Worm (Caenorhabditis elegans) whole organism, late embryonic: ENCODE results near the gene ldh-1.

Experiments used
- C08G9.2 ChIP-seq: sonication (generic microtip); optimal IDR thresholded peaks from 2 replicates; lab custom pipeline; 2016; ENCODE audit warnings: mild to moderate bottlenecking, missing genetic modification characterization, moderate library complexity, missing compliant biosample characterization
- C38D4.7 ChIP-seq: fragments of 200-800 bp; sonication (Bioruptor generic); optimal IDR thresholded peaks from 2 replicates; lab custom pipeline; 2018; ENCODE audit warnings: mild to moderate bottlenecking, missing genetic modification characterization, moderate library complexity, missing compliant biosample characterization
- T23F11.4 ChIP-seq: fragments of 200-800 bp; sonication (Bioruptor generic); optimal IDR thresholded peaks from 2 replicates; lab custom pipeline; 2018; ENCODE audit warnings: mild to moderate bottlenecking, missing genetic modification characterization, missing compliant biosample characterization
- Y22D7AL.16 ChIP-seq: sonication (generic microtip); optimal IDR thresholded peaks from 2 replicates; lab custom pipeline; 2016; ENCODE audit warnings: missing genetic modification characterization, missing compliant biosample characterization
- ceh-14 ChIP-seq: sonication (generic microtip); optimal IDR thresholded peaks from 2 replicates; lab custom pipeline; 2016; ENCODE audit warnings: missing genotype, missing genetic modification characterization, missing compliant biosample characterization
- ceh-18 ChIP-seq: sonication (generic microtip); optimal IDR thresholded peaks from 2 replicates; lab custom pipeline; 2016; ENCODE audit warnings: missing genetic modification characterization, missing compliant biosample characterization
- ceh-19 ChIP-seq: fragments of 200-800 bp; sonication (Bioruptor generic); optimal IDR thresholded peaks from 2 replicates; lab custom pipeline; 2018; ENCODE audit warnings: mild to moderate bottlenecking, missing genetic modification characterization, missing compliant biosample characterization
- ceh-2 ChIP-seq: sonication (generic microtip); optimal IDR thresholded peaks from 2 replicates; lab custom pipeline; 2016; ENCODE audit warnings: missing genotype, missing genetic modification characterization, missing compliant biosample characterization
- ceh-22 ChIP-seq: sonication (generic microtip); optimal IDR thresholded peaks from 2 replicates; lab custom pipeline; 2017; ENCODE audit warnings: missing biosample characterization, missing genetic modification characterization
- ceh-30 ChIP-seq: fragments of 150-350 bp; optimal IDR thresholded peaks from 2 replicates; lab custom pipeline; 2014; ENCODE audit warnings: missing biosample characterization, missing genetic modification characterization
- ceh-31 ChIP-seq: sonication (generic microtip); optimal IDR thresholded peaks from 2 replicates; lab custom pipeline; 2016; ENCODE audit warnings: missing genetic modification characterization, missing compliant biosample characterization
- ceh-34 ChIP-seq: sonication (generic microtip); optimal IDR thresholded peaks from 2 replicates; lab custom pipeline; 2016; ENCODE audit warnings: mild to moderate bottlenecking, missing genetic modification characterization, missing compliant biosample characterization
- ceh-48 ChIP-seq: sonication (generic microtip); optimal IDR thresholded peaks from 2 replicates; lab custom pipeline; 2016; ENCODE audit warnings: missing genetic modification characterization, inconsistent platforms, missing compliant biosample characterization
- che-1 ChIP-seq: sonication (generic microtip); optimal IDR thresholded peaks from 2 replicates; lab custom pipeline; 2016; ENCODE audit warnings: mild to moderate bottlenecking, missing genetic modification characterization, missing compliant biosample characterization
- dmd-4 ChIP-seq: sonication (generic microtip); optimal IDR thresholded peaks from 2 replicates; lab custom pipeline; 2016; ENCODE audit warnings: borderline replicate concordance, missing genetic modification characterization, missing compliant biosample characterization
- dve-1 ChIP-seq: sonication (generic microtip); optimal IDR thresholded peaks from 2 replicates; lab custom pipeline; 2017; ENCODE audit warnings: antibody characterized with exemption, mild to moderate bottlenecking, missing genetic modification characterization, missing compliant biosample characterization
- elt-4 ChIP-seq: sonication (generic microtip); optimal IDR thresholded peaks from 2 replicates; lab custom pipeline; 2016; ENCODE audit warnings: missing genetic modification characterization, missing compliant biosample characterization
- ets-4 ChIP-seq: sonication (generic microtip); optimal IDR thresholded peaks from 2 replicates; lab custom pipeline; 2016; ENCODE audit warnings: missing genetic modification characterization, missing compliant biosample characterization
- hlh-8 ChIP-seq: sonication (generic microtip); optimal IDR thresholded peaks from 2 replicates; lab custom pipeline; 2016; ENCODE audit warnings: missing genotype, missing genetic modification characterization, missing compliant biosample characterization
- lim-6 ChIP-seq: sonication (generic microtip); optimal IDR thresholded peaks from 2 replicates; lab custom pipeline; 2016; ENCODE audit warnings: missing genetic modification characterization, missing compliant biosample characterization
- lin-11 ChIP-seq: fragments of 200-800 bp; sonication (Bioruptor generic); optimal IDR thresholded peaks from 2 replicates; lab custom pipeline; 2018; ENCODE audit warnings: mild to moderate bottlenecking, missing genetic modification characterization, missing compliant biosample characterization
- madf-2 ChIP-seq: sonication (generic microtip); optimal IDR thresholded peaks from 2 replicates; lab custom pipeline; 2017; ENCODE audit warnings: missing genetic modification characterization, missing compliant biosample characterization
- mec-3 ChIP-seq: sonication (generic microtip); optimal IDR thresholded peaks from 2 replicates; lab custom pipeline; 2016; ENCODE audit warnings: borderline replicate concordance, missing genetic modification characterization, missing compliant biosample characterization
- nfya-1 ChIP-seq: sonication (generic microtip); optimal IDR thresholded peaks from 2 replicates; lab custom pipeline; 2017; ENCODE audit warnings: missing genetic modification characterization, mild to moderate bottlenecking, missing compliant biosample characterization, antibody characterized with exemption, moderate library complexity
- nhr-11 ChIP-seq: fragments of 150-350 bp; optimal IDR thresholded peaks from 2 replicates; lab custom pipeline; 2014; ENCODE audit warnings: missing biosample characterization, missing genetic modification characterization
- npax-4 ChIP-seq: sonication (generic microtip); optimal IDR thresholded peaks from 2 replicates; lab custom pipeline; 2016; ENCODE audit warnings: missing genetic modification characterization, missing compliant biosample characterization
- odd-2 ChIP-seq: sonication (generic microtip); optimal IDR thresholded peaks from 2 replicates; lab custom pipeline; 2017; ENCODE audit warnings: antibody characterized with exemption, mild to moderate bottlenecking, missing genetic modification characterization, missing compliant biosample characterization
- pag-3 ChIP-seq: sonication (generic microtip); optimal IDR thresholded peaks from 2 replicates; lab custom pipeline; 2016; ENCODE audit warnings: missing compliant biosample characterization, missing genetic modification characterization, borderline replicate concordance
- pat-9 ChIP-seq: fragments of 200-800 bp; sonication (Bioruptor generic); optimal IDR thresholded peaks from 2 replicates; lab custom pipeline; 2018; ENCODE audit warnings: mild to moderate bottlenecking, missing genetic modification characterization, moderate library complexity, missing compliant biosample characterization
- pax-1 ChIP-seq: fragments of 150-350 bp; optimal IDR thresholded peaks from 2 replicates; lab custom pipeline; 2014; ENCODE audit warnings: missing biosample characterization, missing genetic modification characterization
- pha-2 ChIP-seq: sonication (generic microtip); optimal IDR thresholded peaks from 2 replicates; lab custom pipeline; 2017; ENCODE audit warnings: mild to moderate bottlenecking, missing genetic modification characterization, missing compliant biosample characterization
- rnt-1 ChIP-seq: sonication (generic microtip); optimal IDR thresholded peaks from 2 replicates; lab custom pipeline; 2016; ENCODE audit warnings: missing genetic modification characterization, missing compliant biosample characterization
- sdc-2 ChIP-seq: sonication (generic microtip); optimal IDR thresholded peaks from 2 replicates; lab custom pipeline; 2016; ENCODE audit warnings: missing genotype, missing genetic modification characterization, missing compliant biosample characterization
- sox-2 ChIP-seq: fragments of 200-800 bp; sonication (Bioruptor generic); IDR thresholded peaks from 2 replicates; pipeline ENCODE4 v1.3.6; 2022; ENCODE audit warnings: missing genetic modification reagents, missing genetic modification characterization, missing compliant biosample characterization
- sox-4 ChIP-seq: sonication (generic microtip); optimal IDR thresholded peaks from 2 replicates; lab custom pipeline; 2017; ENCODE audit warnings: mild to moderate bottlenecking, missing genetic modification characterization, inconsistent platforms, missing compliant biosample characterization
- tbx-2 ChIP-seq: sonication (generic microtip); optimal IDR thresholded peaks from 2 replicates; lab custom pipeline; 2016; ENCODE audit warnings: missing genetic modification characterization, missing compliant biosample characterization
- tbx-7 ChIP-seq: sonication (generic microtip); optimal IDR thresholded peaks from 2 replicates; lab custom pipeline; 2016; ENCODE audit warnings: missing genotype, missing genetic modification characterization, missing compliant biosample characterization
- unc-42 ChIP-seq: sonication (generic microtip); optimal IDR thresholded peaks from 2 replicates; lab custom pipeline; 2016; ENCODE audit warnings: missing genotype, missing genetic modification characterization, missing compliant biosample characterization
- unc-55 ChIP-seq: sonication (generic microtip); optimal IDR thresholded peaks from 2 replicates; lab custom pipeline; 2017; ENCODE audit warnings: missing biosample characterization, missing genetic modification reagents, missing genetic modification characterization
- unc-86 ChIP-seq: sonication (generic microtip); optimal IDR thresholded peaks from 2 replicates; lab custom pipeline; 2016; ENCODE audit warnings: missing genetic modification characterization, missing compliant biosample characterization

ldh-1 gene

ce11 chrII:11749490-11750172 is 25.6 kb downstream of the ldh-1 start (continued):
- TF ChIP-seq odd-2 (tag; lab: Kevin White, UChicago) (no peak), pag-3 (no peak), pha-2 (tag; lab: Kevin White, UChicago) (peak; percentile 61), sdc-2 (tag; lab: Kevin White, UChicago) (peak; percentile 62), mec-3 (tag; lab: Kevin White, UChicago) (peak; percentile 49), tbx-7 (tag; lab: Kevin White, UChicago) (peak; percentile 18), npax-4 (tag; lab: Kevin White, UChicago) (no peak), nhr-11 (tag; lab: Kevin White, UChicago) (no peak), ceh-2 (tag; lab: Kevin White, UChicago) (peak; percentile 55)

ce11 chrII:11751615-11752174 is 27.7 kb downstream of the ldh-1 start:
- peak; percentile 47 for TF ChIP-seq unc-55 (GFP tag; lab: Kevin White, UChicago)
- peak; percentile 27 for TF ChIP-seq pag-3
- no peak for TF ChIP-seq ceh-30 (tag; lab: Kevin White, UChicago)
- peak; percentile 50 for TF ChIP-seq tbx-2 (tag; lab: Kevin White, UChicago)
- no peak for TF ChIP-seq T23F11.4
- peak; percentile 75 for TF ChIP-seq unc-42
- peak; percentile 46 for TF ChIP-seq nfya-1
- peak; percentile 60 for TF ChIP-seq ceh-19 (GFP tag; lab: Kevin White, UChicago)
- no peak for TF ChIP-seq lin-11 (tag; lab: Kevin White, UChicago)
- peak; percentile 4 for TF ChIP-seq rnt-1 (tag; lab: Kevin White, UChicago)
- peak; percentile 35 for TF ChIP-seq ceh-14
- peak; percentile 31 for TF ChIP-seq lim-6
- peak; percentile 37 for TF ChIP-seq C08G9.2 (tag; lab: Kevin White, UChicago)
- TF ChIP-seq sdc-2 (tag; lab: Kevin White, UChicago), result no peak
- peak; percentile 18 for TF ChIP-seq ceh-18 (tag; lab: Kevin White, UChicago)
- TF ChIP-seq ceh-22 (tag; lab: Kevin White, UChicago), result no peak
- peak; percentile 79 for TF ChIP-seq ceh-34 (tag; lab: Kevin White, UChicago)
- TF ChIP-seq, all 69 proteins: peak for 12

ce11 chrII:11753186-11753585 is 29.2 kb downstream of the ldh-1 start:
- TF ChIP-seq unc-42, result peak; percentile 28
- no peak for TF ChIP-seq elt-4 (tag; lab: Kevin White, UChicago)
- TF ChIP-seq, all 69 proteins: peak for 1

- TF ChIP-seq ceh-30 (tag; lab: Kevin White, UChicago), result peak; percentile 96
- TF ChIP-seq dve-1 (tag; lab: Kevin White, UChicago), result no peak
These were observed 32.7 kb downstream of the ldh-1 start for ce11 chrII:11756684-11757107.

- peak; percentile 76 for TF ChIP-seq pha-2 (tag; lab: Kevin White, UChicago)
- TF ChIP-seq dve-1 (tag; lab: Kevin White, UChicago), result peak; percentile 48
- TF ChIP-seq pat-9 (tag; lab: Kevin White, UChicago), result peak; percentile 46
- peak; percentile 86 for TF ChIP-seq unc-55 (GFP tag; lab: Kevin White, UChicago)
- TF ChIP-seq hlh-8, result peak; percentile 50
- TF ChIP-seq ceh-48 (tag; lab: Kevin White, UChicago), result peak; percentile 10
- TF ChIP-seq unc-86 (tag; lab: Kevin White, UChicago), result peak; percentile 55
- peak; percentile 23 for TF ChIP-seq tbx-7 (tag; lab: Kevin White, UChicago)
- peak; percentile 76 for TF ChIP-seq ceh-31 (tag; lab: Kevin White, UChicago)
- TF ChIP-seq Y22D7AL.16 (tag; lab: Kevin White, UChicago), result peak; percentile 78
- peak; percentile 5 for TF ChIP-seq ceh-14
- peak; percentile 80 for TF ChIP-seq nhr-11 (tag; lab: Kevin White, UChicago)
- peak; percentile 40 for TF ChIP-seq dmd-4
- TF ChIP-seq madf-2 (tag; lab: Kevin White, UChicago), result peak; percentile 82
- peak; percentile 46 for TF ChIP-seq tbx-2 (tag; lab: Kevin White, UChicago)
- peak; percentile 95 for TF ChIP-seq sox-2 (GFP tag; lab: Robert Waterston, UW)
- peak; percentile 90 for TF ChIP-seq pax-1 (tag; lab: Kevin White, UChicago)
- peak; percentile 69 for TF ChIP-seq ceh-19 (GFP tag; lab: Kevin White, UChicago)
- TF ChIP-seq ets-4, result peak; percentile 75
- peak; percentile 9 for TF ChIP-seq unc-42
- TF ChIP-seq che-1 (tag; lab: Kevin White, UChicago), result peak; percentile 16
- peak; percentile 26 for TF ChIP-seq C38D4.7
- TF ChIP-seq sox-4, result peak; percentile 64
- peak; percentile 5 for TF ChIP-seq C08G9.2 (tag; lab: Kevin White, UChicago)
These were observed 35.3 kb downstream of the ldh-1 start, which contains the start of the genes F44E5.4 and F44E5.5 for ce11 chrII:11759277-11759676. F44E5.4 (minus strand) TSS chrII:11759311. F44E5.5 (plus strand) TSS chrII:11759662.
